Worm (Caenorhabditis elegans): ENCODE measurements around the gene osm-5.

ce11 chrX:2939085-2939484 lies 45.0 kb upstream of the osm-5 start:
- TF ChIP-seq ceh-20 (GFP tag; IDR thresholded peaks at IDR 0.05) (no peak), mep-1 (tag; optimal IDR thresholded peaks at IDR 0.05) (no peak), fos-1 (tag; optimal IDR thresholded peaks at IDR 0.05) (no peak), ztf-11 (tag; optimal IDR thresholded peaks at IDR 0.05) (no peak)
